Fruit fly (Drosophila melanogaster) Kc167 (cell line): ENCODE measurements around the gene Scsalpha2.

Experiments
- Myc ChIP-seq: fragments of >200 bp; optimal IDR thresholded peaks from 2 replicates; lab custom pipeline; 2017; ENCODE audit warnings: missing external identifiers
- Sin3A ChIP-seq: fragments of >200 bp; optimal IDR thresholded peaks from 2 replicates; lab custom pipeline; 2018; ENCODE audit warnings: missing external identifiers
- h ChIP-seq: fragments of >200 bp; optimal IDR thresholded peaks from 3 replicates; lab custom pipeline; 2018; ENCODE audit warnings: missing external identifiers
- insv ChIP-seq: fragments of >200 bp; optimal IDR thresholded peaks from 3 replicates; lab custom pipeline; 2018; ENCODE audit warnings: missing external identifiers
- ttk ChIP-seq: sonication (Bioruptor generic); optimal IDR thresholded peaks from 2 replicates; lab custom pipeline; 2017; ENCODE audit warnings: missing external identifiers

DNA sequence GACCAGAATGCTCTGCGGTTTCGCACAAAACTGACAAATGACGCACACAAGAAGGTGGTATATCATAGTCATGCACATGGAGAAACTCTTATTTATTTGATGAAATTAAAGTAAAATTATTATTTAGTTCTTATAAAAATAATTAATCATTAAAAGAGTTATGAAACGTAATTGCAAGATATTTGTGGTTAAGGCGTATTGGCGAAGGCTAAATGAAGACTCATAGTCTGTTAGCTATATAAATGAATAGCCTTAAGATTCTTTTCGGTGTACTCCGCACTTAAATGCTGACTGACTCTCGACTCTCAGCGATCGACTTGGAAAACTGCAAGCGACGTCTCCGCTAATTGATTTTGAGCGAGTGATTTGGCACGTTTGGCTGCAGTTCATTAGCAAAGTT lies 13.6 kb upstream of the Scsalpha2 start:
- TF ChIP-seq h (lab: Kevin White, UChicago) = no peak
- TF ChIP-seq ttk (lab: Kevin White, UChicago) = no peak
- TF ChIP-seq Myc (lab: Kevin White, UChicago) = no peak
- TF ChIP-seq insv (lab: Kevin White, UChicago) = no peak
- TF ChIP-seq Sin3A (lab: Kevin White, UChicago) = no peak
